Fruit fly (Drosophila melanogaster): Measurements from ENCODE around the gene Ggt-1.

dm6 chrX:18523146-18523812, 11.0 kb upstream of the Ggt-1 start:
- TF ChIP-seq rib (GFP tag; IDR thresholded peaks at IDR 0.05): no peak
- no peak for TF ChIP-seq gsb-n (tag; optimal IDR thresholded peaks at IDR 0.05)
- TF ChIP-seq eve (GFP tag; optimal IDR thresholded peaks at IDR 0.05): no peak
- no peak for TF ChIP-seq Stat92E (GFP tag; optimal IDR thresholded peaks at IDR 0.05)
- TF ChIP-seq twi (tag; optimal IDR thresholded peaks at IDR 0.05): no peak
- TF ChIP-seq CG11093 (GFP tag; IDR thresholded peaks at IDR 0.05): no peak
- no peak for TF ChIP-seq Hr39 (optimal IDR thresholded peaks at IDR 0.05)
- no peak for TF ChIP-seq CG13123 (GFP tag; optimal IDR thresholded peaks at IDR 0.05)
- TF ChIP-seq chm (GFP tag; IDR thresholded peaks at IDR 0.05): no peak

Measured in whole organism, embryonic.